Worm (Caenorhabditis elegans): ENCODE results near the gene nmur-3.

Gene nmur-3

ce11 chrX:4448283-4448682 lies 18.0 kb upstream of the nmur-3 start, which contains the start of gene mltn-13:
TSS of gene mltn-13 (minus strand) at chrX:4448383.
- no peak for TF ChIP-seq C38D4.7 (GFP tag; optimal IDR thresholded peaks at IDR 0.05)
- no peak for TF ChIP-seq ztf-16 (tag; optimal IDR thresholded peaks at IDR 0.05)
- TF ChIP-seq gmeb-2 (tag; optimal IDR thresholded peaks at IDR 0.05), result no peak
- TF ChIP-seq K09A11.1 (tag; optimal IDR thresholded peaks at IDR 0.05; ENCODE audit: insufficient read depth), result no peak

- TF ChIP-seq lim-6 (tag; optimal IDR thresholded peaks at IDR 0.05) (no peak), ceh-22 (tag; optimal IDR thresholded peaks at IDR 0.05) (no peak), pag-3 (tag; optimal IDR thresholded peaks at IDR 0.05; ENCODE audit: borderline replicate concordance) (no peak), pha-4 (tag; optimal IDR thresholded peaks at IDR 0.05) (no peak), nfya-1 (tag; optimal IDR thresholded peaks at IDR 0.05) (no peak), eyg-1 (tag; optimal IDR thresholded peaks at IDR 0.05) (no peak), ceh-24 (tag; optimal IDR thresholded peaks at IDR 0.05) (no peak), ref-2 (tag; optimal IDR thresholded peaks at IDR 0.05) (no peak), dmd-4 (tag; optimal IDR thresholded peaks at IDR 0.05; ENCODE audit: borderline replicate concordance) (no peak), tbx-2 (tag; optimal IDR thresholded peaks at IDR 0.05) (no peak), npax-4 (tag; optimal IDR thresholded peaks at IDR 0.05) (no peak), K02D7.2 (tag; optimal IDR thresholded peaks at IDR 0.05) (no peak), C38D4.7 (GFP tag; optimal IDR thresholded peaks at IDR 0.05) (no peak), pax-1 (tag; optimal IDR thresholded peaks at IDR 0.05) (no peak), ceh-34 (tag; optimal IDR thresholded peaks at IDR 0.05) (no peak), pha-2 (tag; optimal IDR thresholded peaks at IDR 0.05) (no peak), C08G9.2 (tag; optimal IDR thresholded peaks at IDR 0.05) (no peak), ceh-31 (tag; optimal IDR thresholded peaks at IDR 0.05) (no peak), elt-2 (tag; optimal IDR thresholded peaks at IDR 0.05) (no peak)
These were observed 14.4 kb upstream of the nmur-3 start for ce11 chrX:4451936-4452335.

- TF ChIP-seq T23F11.4 (GFP tag; optimal IDR thresholded peaks at IDR 0.05) (no peak), sox-4 (tag; optimal IDR thresholded peaks at IDR 0.05) (no peak), ceh-34 (tag; optimal IDR thresholded peaks at IDR 0.05) (no peak)
These were observed 13.2 kb upstream of the nmur-3 start for ce11 chrX:4453101-4453500.

ce11 chrX:4453820-4454219 lies 12.5 kb upstream of the nmur-3 start, which contains the start of gene F02E8.4:
TSS of gene F02E8.4 (plus strand) at chrX:4454120.
- TF ChIP-seq hlh-30 (tag; optimal IDR thresholded peaks at IDR 0.05; ENCODE audit: insufficient read depth), result no peak
- no peak for TF ChIP-seq pqm-1 (tag; optimal IDR thresholded peaks at IDR 0.05)
- TF ChIP-seq zip-5 (tag; optimal IDR thresholded peaks at IDR 0.05), result no peak

ce11 chrX:4457853-4458322 lies 8.4 kb upstream of the nmur-3 start, which contains the start of gene aps-2:
TSS of gene aps-2 (plus strand) at chrX:4458272.
- no peak for TF ChIP-seq unc-86 (tag; optimal IDR thresholded peaks at IDR 0.05)
- TF ChIP-seq ets-4 (tag; optimal IDR thresholded peaks at IDR 0.05), result no peak
- no peak for TF ChIP-seq nhr-232 (tag; optimal IDR thresholded peaks at IDR 0.05)
- peak; percentile 18 for TF ChIP-seq hlh-30 (tag; optimal IDR thresholded peaks at IDR 0.05; ENCODE audit: insufficient read depth)
- peak; percentile 61 for TF ChIP-seq nfya-1 (tag; optimal IDR thresholded peaks at IDR 0.05)
- TF ChIP-seq pros-1 (tag; optimal IDR thresholded peaks at IDR 0.05), result no peak
- TF ChIP-seq ceh-30 (tag; optimal IDR thresholded peaks at IDR 0.05), result no peak
- TF ChIP-seq ceh-34 (tag; optimal IDR thresholded peaks at IDR 0.05), result peak; percentile 18
- TF ChIP-seq ceh-2 (tag; optimal IDR thresholded peaks at IDR 0.05), result peak; percentile 32
- no peak for TF ChIP-seq lim-6 (tag; optimal IDR thresholded peaks at IDR 0.05)
- TF ChIP-seq elt-4 (tag; optimal IDR thresholded peaks at IDR 0.05), result no peak
- TF ChIP-seq rnt-1 (tag; optimal IDR thresholded peaks at IDR 0.05), result peak; percentile 33
- peak; percentile 100 for TF ChIP-seq ceh-48 (tag; optimal IDR thresholded peaks at IDR 0.05)
- TF ChIP-seq unc-55 (GFP tag; optimal IDR thresholded peaks at IDR 0.05), result peak; percentile 41
- TF ChIP-seq elt-2 (tag; optimal IDR thresholded peaks at IDR 0.05), result peak; percentile 55
- peak; percentile 69 for TF ChIP-seq sdc-2 (tag; optimal IDR thresholded peaks at IDR 0.05)
- peak; percentile 29 for TF ChIP-seq tbx-2 (tag; optimal IDR thresholded peaks at IDR 0.05)
- no peak for TF ChIP-seq hlh-6 (tag; optimal IDR thresholded peaks at IDR 0.05)
- no peak for TF ChIP-seq ahr-1 (tag; optimal IDR thresholded peaks at IDR 0.05)
- no peak for TF ChIP-seq sox-2 (GFP tag; IDR thresholded peaks at IDR 0.05)
- TF ChIP-seq ceh-31 (tag; optimal IDR thresholded peaks at IDR 0.05), result peak; percentile 73
- peak; percentile 4 for TF ChIP-seq ceh-18 (tag; optimal IDR thresholded peaks at IDR 0.05)
- no peak for TF ChIP-seq ceh-6 (GFP tag; optimal IDR thresholded peaks at IDR 0.05)
- no peak for TF ChIP-seq sox-4 (tag; optimal IDR thresholded peaks at IDR 0.05)
- peak; percentile 35 for TF ChIP-seq unc-42 (tag; optimal IDR thresholded peaks at IDR 0.05)
- TF ChIP-seq fkh-6 (tag; optimal IDR thresholded peaks at IDR 0.05), result no peak
- peak; percentile 0 for TF ChIP-seq pha-2 (tag; optimal IDR thresholded peaks at IDR 0.05)
